Fruit fly (Drosophila melanogaster) whole organism, embryonic: ENCODE measurements around the gene waw.

Experiments used
- BEAF-32 ChIP-seq: fragments of 200-800 bp; sonication (Bioruptor generic); optimal IDR thresholded peaks from 3 replicates; lab custom pipeline; 2017; ENCODE audit warnings: missing biosample characterization, missing genetic modification characterization, mild to moderate bottlenecking, moderate library complexity, missing genetic modification reagents
- CG10543 ChIP-seq: fragments of 200-800 bp; sonication (Bioruptor generic); optimal IDR thresholded peaks from 3 replicates; lab custom pipeline; 2017; ENCODE audit warnings: missing biosample characterization, mild to moderate bottlenecking, missing genetic modification characterization, moderate library complexity
- CG10959 ChIP-seq: fragments of 200-800 bp; sonication (Bioruptor generic); IDR thresholded peaks from 2 replicates; pipeline ENCODE4 v1.3.6; 2022; ENCODE audit warnings: missing biosample characterization, missing genetic modification characterization
- CG11723 ChIP-seq: fragments of 200-800 bp; sonication (Bioruptor generic); optimal IDR thresholded peaks from 2 replicates; lab custom pipeline; 2017; ENCODE audit warnings: missing biosample characterization, mild to moderate bottlenecking, missing genetic modification characterization
- CG1233 ChIP-seq: fragments of 200-800 bp; sonication (Bioruptor generic); optimal IDR thresholded peaks from 4 replicates; lab custom pipeline; 2018; ENCODE audit warnings: missing biosample characterization, mild to moderate bottlenecking, missing genetic modification characterization
- CG14965 ChIP-seq: fragments of 200-800 bp; sonication (Bioruptor generic); optimal IDR thresholded peaks from 2 replicates; lab custom pipeline; 2016; ENCODE audit warnings: missing biosample characterization, missing genetic modification characterization, borderline replicate concordance
- CG15479 ChIP-seq: fragments of 200-800 bp; sonication (Bioruptor generic); optimal IDR thresholded peaks from 3 replicates; lab custom pipeline; 2019; ENCODE audit warnings: missing biosample characterization, mild to moderate bottlenecking, missing genetic modification characterization, moderate library complexity
- CG1603 ChIP-seq: fragments of 200-800 bp; sonication (Bioruptor generic); optimal IDR thresholded peaks from 2 replicates; lab custom pipeline; 2019; ENCODE audit warnings: missing biosample characterization, mild to moderate bottlenecking, missing genetic modification characterization, moderate library complexity
- CG1647 ChIP-seq: fragments of 200-800 bp; sonication (Bioruptor generic); optimal IDR thresholded peaks from 3 replicates; lab custom pipeline; 2016; ENCODE audit warnings: missing biosample characterization, missing genetic modification characterization
- CG17328 ChIP-seq: fragments of 200-800 bp; sonication (Bioruptor generic); IDR thresholded peaks from 2 replicates; pipeline ENCODE4 v1.3.6; 2022; ENCODE audit warnings: missing biosample characterization, missing genetic modification characterization
- CG17361 ChIP-seq: fragments of 200-800 bp; sonication (Bioruptor generic); IDR thresholded peaks from 3 replicates; pipeline ENCODE4 v1.3.6; 2022; ENCODE audit warnings: missing biosample characterization, missing genetic modification characterization
- CG2678 ChIP-seq: fragments of 200-800 bp; sonication (Bioruptor generic); optimal IDR thresholded peaks from 3 replicates; lab custom pipeline; 2019; ENCODE audit warnings: missing biosample characterization, mild to moderate bottlenecking, missing genetic modification characterization, moderate library complexity
- CG2889 ChIP-seq: fragments of 200-800 bp; sonication (Bioruptor generic); IDR thresholded peaks from 3 replicates; pipeline ENCODE4 v1.3.6; 2022; ENCODE audit warnings: missing biosample characterization, missing genetic modification characterization
- CG34376 ChIP-seq: fragments of 200-800 bp; sonication (Bioruptor generic); optimal IDR thresholded peaks from 2 replicates; lab custom pipeline; 2018; ENCODE audit warnings: missing biosample characterization, mild to moderate bottlenecking, missing genetic modification characterization
- CG42726 ChIP-seq: fragments of 200-800 bp; sonication (Bioruptor generic); IDR thresholded peaks from 2 replicates; pipeline ENCODE4 v1.3.6; 2022; ENCODE audit warnings: missing biosample characterization, missing genetic modification characterization; ENCODE audit not compliant: partially characterized antibody
- CG4424 ChIP-seq: fragments of 200-800 bp; sonication (Bioruptor generic); optimal IDR thresholded peaks from 3 replicates; lab custom pipeline; 2016; ENCODE audit warnings: missing biosample characterization, missing genetic modification characterization
- CG6683 ChIP-seq: fragments of 200-800 bp; sonication (Bioruptor generic); optimal IDR thresholded peaks from 2 replicates; lab custom pipeline; 2017; ENCODE audit warnings: missing biosample characterization, mild to moderate bottlenecking, missing genetic modification characterization, missing genetic modification reagents
- CG6813 ChIP-seq: fragments of 200-800 bp; sonication (Bioruptor generic); optimal IDR thresholded peaks from 2 replicates; lab custom pipeline; 2017; ENCODE audit warnings: missing biosample characterization, missing genetic modification characterization, mild to moderate bottlenecking, moderate library complexity, missing genetic modification reagents
- CG7786 ChIP-seq: fragments of 200-800 bp; sonication (Bioruptor generic); optimal IDR thresholded peaks from 2 replicates; lab custom pipeline; 2016; ENCODE audit warnings: missing biosample characterization, missing genetic modification characterization
- CG9609 ChIP-seq: fragments of 200-800 bp; sonication (Bioruptor generic); optimal IDR thresholded peaks from 3 replicates; lab custom pipeline; 2016; ENCODE audit warnings: missing biosample characterization, missing genetic modification characterization
- Camta ChIP-seq: fragments of 200-800 bp; sonication (Bioruptor generic); optimal IDR thresholded peaks from 2 replicates; lab custom pipeline; 2016; ENCODE audit warnings: missing biosample characterization, missing genetic modification characterization
- Dbx ChIP-seq: fragments of 200-800 bp; sonication (Bioruptor generic); IDR thresholded peaks from 3 replicates; pipeline ENCODE4 v1.3.6; 2022; ENCODE audit warnings: missing biosample characterization, missing genetic modification characterization
- Dip2 ChIP-seq: fragments of 200-800 bp; sonication (Bioruptor generic); IDR thresholded peaks from 2 replicates; pipeline ENCODE4 v1.3.6; 2022; ENCODE audit warnings: missing biosample characterization, missing genetic modification characterization
- E2f1 ChIP-seq: fragments of 200-800 bp; sonication (Bioruptor generic); IDR thresholded peaks from 2 replicates; pipeline ENCODE4 v1.3.6; 2022; ENCODE audit warnings: missing biosample characterization, missing genetic modification characterization
- HLH3B ChIP-seq: fragments of 200-800 bp; sonication (Bioruptor generic); IDR thresholded peaks from 2 replicates; pipeline ENCODE4 v1.3.6; 2022; ENCODE audit warnings: missing biosample characterization, missing genetic modification characterization
- Jarid2 ChIP-seq: fragments of 200-800 bp; sonication (Bioruptor generic); optimal IDR thresholded peaks from 3 replicates; lab custom pipeline; 2017; ENCODE audit warnings: mild to moderate bottlenecking, missing biosample characterization, missing genetic modification reagents, missing genetic modification characterization
- MESR4 ChIP-seq: fragments of 200-800 bp; sonication (Bioruptor generic); optimal IDR thresholded peaks from 2 replicates; lab custom pipeline; 2018; ENCODE audit warnings: missing biosample characterization, mild to moderate bottlenecking, missing genetic modification characterization, moderate library complexity
- Vsx1 ChIP-seq: fragments of 200-800 bp; sonication (Bioruptor generic); optimal IDR thresholded peaks from 2 replicates; lab custom pipeline; 2017; ENCODE audit warnings: missing biosample characterization, mild to moderate bottlenecking, missing genetic modification characterization, missing genetic modification reagents
- Xbp1 ChIP-seq: fragments of 200-800 bp; sonication (Bioruptor generic); optimal IDR thresholded peaks from 3 replicates; lab custom pipeline; 2016; ENCODE audit warnings: missing biosample characterization, mild to moderate bottlenecking, missing genetic modification characterization
- ash1 ChIP-seq: fragments of 200-800 bp; sonication (Bioruptor generic); optimal IDR thresholded peaks from 2 replicates; lab custom pipeline; 2018; ENCODE audit warnings: missing biosample characterization, mild to moderate bottlenecking, missing genetic modification characterization
- ato ChIP-seq: fragments of 200-800 bp; sonication (Bioruptor generic); IDR thresholded peaks from 2 replicates; pipeline ENCODE4 v1.3.6; 2022; ENCODE audit warnings: missing biosample characterization, missing genetic modification characterization; ENCODE audit not compliant: partially characterized antibody
- cad ChIP-seq: fragments of >200 bp; optimal IDR thresholded peaks from 2 replicates; lab custom pipeline; 2017; ENCODE audit warnings: missing biosample characterization, missing genetic modification characterization
- corto ChIP-seq: fragments of 200-800 bp; sonication (Bioruptor generic); optimal IDR thresholded peaks from 2 replicates; lab custom pipeline; 2016; ENCODE audit warnings: missing biosample characterization, mild to moderate bottlenecking, missing genetic modification characterization, moderate library complexity
- da ChIP-seq: fragments of 200-800 bp; sonication (Bioruptor generic); optimal IDR thresholded peaks from 2 replicates; lab custom pipeline; 2016; ENCODE audit warnings: missing biosample characterization, missing genetic modification characterization
- dimm ChIP-seq: fragments of 200-800 bp; sonication (Bioruptor generic); IDR thresholded peaks from 2 replicates; pipeline ENCODE4 v1.3.6; 2022; ENCODE audit warnings: missing biosample characterization, missing genetic modification characterization
- dmrt99B ChIP-seq: fragments of 200-800 bp; sonication (Bioruptor generic); optimal IDR thresholded peaks from 2 replicates; lab custom pipeline; 2018; ENCODE audit warnings: missing biosample characterization, mild to moderate bottlenecking, missing genetic modification characterization, moderate library complexity
- fru ChIP-seq: fragments of >200 bp; optimal IDR thresholded peaks from 2 replicates; lab custom pipeline; 2017
- fu2 ChIP-seq: fragments of 200-800 bp; sonication (Bioruptor generic); optimal IDR thresholded peaks from 2 replicates; lab custom pipeline; 2016; ENCODE audit warnings: missing biosample characterization, missing genetic modification characterization
- grn ChIP-seq: fragments of 200-800 bp; sonication (Bioruptor generic); optimal IDR thresholded peaks from 3 replicates; lab custom pipeline; 2017; ENCODE audit warnings: missing biosample characterization, missing genetic modification characterization
- mld ChIP-seq: fragments of 200-800 bp; sonication (Bioruptor generic); IDR thresholded peaks from 3 replicates; pipeline ENCODE4 v1.3.6; 2022; ENCODE audit warnings: missing biosample characterization, missing genetic modification characterization; ENCODE audit not compliant: partially characterized antibody
- oc ChIP-seq: fragments of 200-800 bp; sonication (Bioruptor generic); optimal IDR thresholded peaks from 2 replicates; lab custom pipeline; 2018; ENCODE audit warnings: missing biosample characterization, mild to moderate bottlenecking, missing genetic modification characterization, moderate library complexity
- peb ChIP-seq: fragments of 200-800 bp; sonication (Bioruptor generic); IDR thresholded peaks from 2 replicates; pipeline ENCODE4 v1.3.6; 2022; ENCODE audit warnings: missing biosample characterization, missing genetic modification characterization
- run ChIP-seq: fragments of 200-800 bp; sonication (Bioruptor generic); optimal IDR thresholded peaks from 3 replicates; lab custom pipeline; 2018; ENCODE audit warnings: missing biosample characterization, mild to moderate bottlenecking, missing genetic modification characterization
- ssp ChIP-seq: fragments of 200-800 bp; sonication (Bioruptor generic); IDR thresholded peaks from 2 replicates; pipeline ENCODE4 v1.3.6; 2022; ENCODE audit warnings: missing biosample characterization, missing genetic modification characterization
- stwl ChIP-seq: fragments of 200-800 bp; sonication (Bioruptor generic); optimal IDR thresholded peaks from 3 replicates; lab custom pipeline; 2018; ENCODE audit warnings: missing biosample characterization, mild to moderate bottlenecking, missing genetic modification characterization, moderate library complexity
- twi ChIP-seq: fragments of 200-800 bp; optimal IDR thresholded peaks from 2 replicates; lab custom pipeline; 2019; ENCODE audit warnings: missing biosample characterization, mild to moderate bottlenecking, missing genetic modification characterization, moderate library complexity
- wdn ChIP-seq: fragments of 200-800 bp; sonication (Bioruptor generic); IDR thresholded peaks from 2 replicates; pipeline ENCODE4 v1.3.6; 2022; ENCODE audit warnings: missing biosample characterization, missing genetic modification characterization
- zen ChIP-seq: fragments of 200-800 bp; sonication (Bioruptor generic); optimal IDR thresholded peaks from 3 replicates; lab custom pipeline; 2018; ENCODE audit warnings: missing biosample characterization, mild to moderate bottlenecking, missing genetic modification characterization, moderate library complexity
- zf30C ChIP-seq: fragments of 200-800 bp; sonication (Bioruptor generic); optimal IDR thresholded peaks from 3 replicates; lab custom pipeline; 2018; ENCODE audit warnings: missing biosample characterization, mild to moderate bottlenecking, missing genetic modification characterization

Gene waw

DNA sequence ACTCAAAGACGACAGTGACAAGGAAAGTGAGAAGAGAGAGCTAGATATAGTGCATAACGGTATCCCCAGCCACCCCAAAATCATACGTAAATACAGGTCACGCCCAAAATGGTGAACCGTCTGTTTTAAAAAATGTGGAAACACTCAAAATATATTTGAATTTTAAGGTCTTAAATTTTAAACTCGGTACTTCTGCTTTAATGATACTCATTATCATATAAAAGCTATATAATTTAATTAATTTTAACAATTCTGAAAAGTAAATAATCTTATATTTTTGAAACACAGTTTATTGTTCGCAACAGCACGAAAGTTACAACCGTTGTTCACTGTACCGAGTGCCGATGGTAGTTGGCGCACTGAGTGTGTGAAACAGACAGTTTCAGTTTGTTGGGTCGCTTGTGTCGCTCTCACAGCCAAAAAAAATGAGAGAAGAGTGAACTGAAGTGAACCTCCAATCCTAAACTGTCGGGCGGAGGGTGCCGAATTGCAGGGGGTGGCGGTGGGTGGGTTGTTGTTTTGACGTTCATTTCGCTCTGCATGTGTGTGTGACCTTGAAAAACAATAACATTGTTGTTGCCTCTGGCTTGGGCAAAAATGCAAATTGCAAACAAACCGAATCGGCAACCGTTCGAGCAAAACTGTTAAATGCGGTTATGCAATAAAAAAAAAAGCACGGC is 3.6 kb downstream of the waw start (continued):
- no peak for TF ChIP-seq zf30C (GFP tag; lab: Kevin White, UChicago)
- TF ChIP-seq Xbp1 = peak; percentile 85
- peak; percentile 88 for TF ChIP-seq E2f1 (GFP tag; lab: Robert Waterston, UW)
- peak; percentile 8 for TF ChIP-seq CG7786 (GFP tag; lab: Kevin White, UChicago)
- peak; percentile 94 for TF ChIP-seq CG17361 (GFP tag; lab: Robert Waterston, UW)
- TF ChIP-seq CG9609 (GFP tag; lab: Kevin White, UChicago) = peak; percentile 17
- peak; percentile 87 for TF ChIP-seq HLH3B
- peak; percentile 10 for TF ChIP-seq BEAF-32 (GFP tag; lab: Kevin White, UChicago)
- TF ChIP-seq MESR4 = peak; percentile 9
- peak; percentile 61 for TF ChIP-seq CG1647
- peak; percentile 77 for TF ChIP-seq peb (GFP tag; lab: Robert Waterston, UW)
- TF ChIP-seq ssp (GFP tag; lab: Robert Waterston, UW) = peak; percentile 79
- peak; percentile 85 for TF ChIP-seq oc (tag; lab: Kevin White, UChicago)
- peak; percentile 80; the same call in 1 of the 2 replicates for TF ChIP-seq CG17328 (GFP tag; lab: Robert Waterston, UW)
- TF ChIP-seq ash1 (GFP tag; lab: Kevin White, UChicago) = peak; percentile 57
- TF ChIP-seq CG11723 (GFP tag; lab: Kevin White, UChicago) = peak; percentile 82
- 0 out of 2 replicates have a peak, but pooled peaks have one; percentile 12 for TF ChIP-seq CG42726
- peak; percentile 74 for TF ChIP-seq wdn (GFP tag; lab: Robert Waterston, UW)
- TF ChIP-seq da = no peak
- peak; percentile 59 for TF ChIP-seq CG10959 (GFP tag; lab: Robert Waterston, UW)
- no peak for TF ChIP-seq mld
- TF ChIP-seq Camta = no peak
- TF ChIP-seq Dip2 (GFP tag; lab: Robert Waterston, UW) = no peak
- TF ChIP-seq dimm (GFP tag; lab: Robert Waterston, UW) = peak; percentile 72
- no peak for TF ChIP-seq CG14965 (GFP tag; lab: Kevin White, UChicago)
- TF ChIP-seq CG15479 (GFP tag; lab: Kevin White, UChicago) = no peak
- peak; percentile 96 for TF ChIP-seq dmrt99B (tag; lab: Kevin White, UChicago)
- TF ChIP-seq CG2889 (GFP tag; lab: Robert Waterston, UW) = peak; percentile 76
- TF ChIP-seq stwl (tag; lab: Kevin White, UChicago) = no peak
- peak; percentile 91 for TF ChIP-seq CG6683
- peak; percentile 46 for TF ChIP-seq CG1603 (tag; lab: Kevin White, UChicago)
- peak; percentile 84 for TF ChIP-seq twi (tag; lab: Kevin White, UChicago)
- TF ChIP-seq CG1233 = peak; percentile 92
- peak; percentile 97 for TF ChIP-seq CG2678
- TF ChIP-seq ato (GFP tag; lab: Robert Waterston, UW) = no peak
- TF ChIP-seq fu2 (GFP tag; lab: Kevin White, UChicago) = no peak
- peak; percentile 2 for TF ChIP-seq grn (GFP tag; lab: Kevin White, UChicago)
- TF ChIP-seq CG4424 (GFP tag; lab: Kevin White, UChicago) = peak; percentile 86
- no peak for TF ChIP-seq cad
- TF ChIP-seq Vsx1 (GFP tag; lab: Kevin White, UChicago) = peak; percentile 84
- no peak for TF ChIP-seq fru
- peak; percentile 94 for TF ChIP-seq CG34376 (GFP tag; lab: Kevin White, UChicago)
- peak; percentile 73 for TF ChIP-seq corto (GFP tag; lab: Kevin White, UChicago)
- peak; percentile 89 for TF ChIP-seq Dbx (GFP tag; lab: Robert Waterston, UW)
- TF ChIP-seq Jarid2 (GFP tag; lab: Kevin White, UChicago) = peak; percentile 72
- TF ChIP-seq CG10543 (GFP tag; lab: Kevin White, UChicago) = peak; percentile 97
- TF ChIP-seq CG6813 = peak; percentile 90
- peak; percentile 74 for TF ChIP-seq zen (tag; lab: Kevin White, UChicago)
- peak; percentile 85 for TF ChIP-seq run (tag; lab: Kevin White, UChicago)
